Fruit fly (Drosophila melanogaster): ENCODE results near the gene CG4367.

CG4367 gene

DNA sequence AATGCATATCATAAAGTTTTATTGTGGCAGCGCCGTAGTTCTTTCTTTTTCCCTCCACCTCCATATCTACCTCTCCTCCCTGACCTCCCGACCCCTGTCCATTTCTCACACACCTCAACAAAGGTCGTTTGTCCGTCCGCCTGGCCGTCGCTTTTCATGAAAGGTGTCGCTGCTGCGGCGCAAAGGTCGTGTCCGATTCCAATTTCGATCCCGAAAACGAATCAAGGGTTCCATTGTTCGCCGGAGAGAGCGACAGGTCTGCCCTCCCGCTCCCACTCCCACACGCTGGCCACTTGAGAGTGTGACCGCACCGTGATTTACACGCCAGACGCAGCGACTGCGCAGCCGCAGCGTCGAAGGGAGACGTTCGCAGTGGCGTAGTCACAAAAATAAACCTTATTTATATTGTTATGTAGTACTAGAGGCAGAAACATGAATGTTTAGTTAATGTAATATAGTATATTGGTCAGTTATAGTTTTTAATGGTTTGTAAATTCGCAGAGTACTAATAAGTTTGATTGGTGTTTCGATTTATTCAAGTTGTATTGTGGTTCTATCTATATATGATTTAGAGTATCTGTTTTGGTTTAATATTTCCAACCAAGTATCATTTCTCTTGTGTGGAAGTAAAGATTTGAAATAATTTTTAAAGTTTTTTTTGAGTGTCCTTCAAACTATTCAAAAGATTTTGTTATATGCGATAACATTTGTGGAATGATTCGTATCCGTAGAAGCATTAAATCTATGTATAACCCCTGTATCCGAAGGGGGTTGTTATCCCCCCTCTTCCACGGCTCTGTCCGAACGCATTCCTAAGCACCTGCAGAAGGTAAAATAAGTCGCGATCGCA lies 12.5 kb downstream of the CG4367 start (continued):
- TF ChIP-seq Opbp (GFP tag; IDR thresholded peaks at IDR 0.05; ENCODE audit: partially characterized antibody): no peak
- TF ChIP-seq CG1647 (GFP tag; optimal IDR thresholded peaks at IDR 0.05): no peak
- peak; percentile 44; the same call in 1 of the 2 replicates for TF ChIP-seq esg (GFP tag; conservative IDR thresholded peaks at IDR 0.05)
- no peak for TF ChIP-seq CG34376 (GFP tag; optimal IDR thresholded peaks at IDR 0.05)
- no peak for TF ChIP-seq CG4730 (GFP tag; IDR thresholded peaks at IDR 0.05)
- TF ChIP-seq GATAe (GFP tag; conservative IDR thresholded peaks at IDR 0.05): no peak
- TF ChIP-seq CG18011 (GFP tag; optimal IDR thresholded peaks at IDR 0.05): no peak
- no peak for TF ChIP-seq danr (GFP tag; IDR thresholded peaks at IDR 0.05)
- TF ChIP-seq cwo (GFP tag; optimal IDR thresholded peaks at IDR 0.05): no peak
- TF ChIP-seq Med (GFP tag): peak; percentile 63
- no peak for TF ChIP-seq HHEX (GFP tag; optimal IDR thresholded peaks at IDR 0.05)
- no peak for TF ChIP-seq CG4282 (GFP tag; optimal IDR thresholded peaks at IDR 0.05)
- no peak for TF ChIP-seq her (GFP tag; optimal IDR thresholded peaks at IDR 0.05)
- TF ChIP-seq dpn (GFP tag; optimal IDR thresholded peaks at IDR 0.05): peak; percentile 44 to 56
- no peak for TF ChIP-seq kah (GFP tag; optimal IDR thresholded peaks at IDR 0.05)
- TF ChIP-seq Vsx1 (GFP tag; optimal IDR thresholded peaks at IDR 0.05): no peak
- no peak for TF ChIP-seq CG17359 (tag; optimal IDR thresholded peaks at IDR 0.05)
- peak; percentile 57 for TF ChIP-seq CG2202 (tag; optimal IDR thresholded peaks at IDR 0.05)
- TF ChIP-seq Bdp1 (GFP tag; optimal IDR thresholded peaks at IDR 0.05): no peak
- no peak for TF ChIP-seq Nf-YC (tag; optimal IDR thresholded peaks at IDR 0.05)
- TF ChIP-seq Asciz (GFP tag; optimal IDR thresholded peaks at IDR 0.05): no peak
- TF ChIP-seq vvl (GFP tag; IDR thresholded peaks at IDR 0.05): no peak
- TF ChIP-seq lmd (GFP tag; IDR thresholded peaks at IDR 0.05): peak; percentile 33; the same call in 1 of the 2 replicates
- TF ChIP-seq chinmo (GFP tag; IDR thresholded peaks at IDR 0.05; ENCODE audit: partially characterized antibody): 0 out of 4 replicates have a peak, but pooled peaks have one; percentile 33
- TF ChIP-seq fu2 (GFP tag; optimal IDR thresholded peaks at IDR 0.05): no peak
- TF ChIP-seq CG8944 (GFP tag; optimal IDR thresholded peaks at IDR 0.05): peak; percentile 54
- TF ChIP-seq Dfd (GFP tag; optimal IDR thresholded peaks at IDR 0.05): no peak
- TF ChIP-seq mld (GFP tag; IDR thresholded peaks at IDR 0.05; ENCODE audit: partially characterized antibody): no peak
- TF ChIP-seq mirr (GFP tag; optimal IDR thresholded peaks at IDR 0.05): no peak
- peak; percentile 92 for TF ChIP-seq crol (GFP tag; IDR thresholded peaks at IDR 0.05)
- TF ChIP-seq CG30431 (GFP tag; optimal IDR thresholded peaks at IDR 0.05): peak; percentile 40
- TF ChIP-seq CG11456 (GFP tag; IDR thresholded peaks at IDR 0.05): no peak
- peak in 1 of 2 experiments; percentile 98 for TF ChIP-seq Hr78 (GFP tag; optimal IDR thresholded peaks at IDR 0.05)
- no peak for TF ChIP-seq CG6854 (GFP tag; optimal IDR thresholded peaks at IDR 0.05)
- peak; percentile 53; the same call in 1 of the 2 replicates for TF ChIP-seq Awh (GFP tag; IDR thresholded peaks at IDR 0.05)
- TF ChIP-seq rib (GFP tag; IDR thresholded peaks at IDR 0.05): no peak
- TF ChIP-seq Dek (tag; optimal IDR thresholded peaks at IDR 0.05): no peak
- no peak for TF ChIP-seq gce (GFP tag; IDR thresholded peaks at IDR 0.05)
- TF ChIP-seq CG17912 (GFP tag; optimal IDR thresholded peaks at IDR 0.05): no peak
- no peak for TF ChIP-seq CG2199 (GFP tag; IDR thresholded peaks at IDR 0.05)
- TF ChIP-seq Fer2 (tag; optimal IDR thresholded peaks at IDR 0.05): no peak
- TF ChIP-seq CG9215 (GFP tag; IDR thresholded peaks at IDR 0.05): no peak
- TF ChIP-seq pan (optimal IDR thresholded peaks at IDR 0.05): no peak
- no peak for TF ChIP-seq pan (GFP tag; optimal IDR thresholded peaks at IDR 0.05 in 1 of 2, IDR thresholded peaks at IDR 0.05 in 1 of 2)
- no peak for TF ChIP-seq CG2889 (GFP tag; IDR thresholded peaks at IDR 0.05)
- no peak for TF ChIP-seq CG3726 (GFP tag; IDR thresholded peaks at IDR 0.05)
- no peak for TF ChIP-seq CG17612 (GFP tag; IDR thresholded peaks at IDR 0.05)
- no peak for TF ChIP-seq CG2120 (GFP tag; optimal IDR thresholded peaks at IDR 0.05)
- 0 out of 3 replicates have a peak, but pooled peaks have one; percentile 14 for TF ChIP-seq dysf (GFP tag; IDR thresholded peaks at IDR 0.05)
